Worm (Caenorhabditis elegans): ENCODE data around the gene F49F1.15.

- no peak for TF ChIP-seq alr-1 (tag; optimal IDR thresholded peaks at IDR 0.05)
- no peak for TF ChIP-seq lin-13 (GFP tag; optimal IDR thresholded peaks at IDR 0.05)
- no peak for TF ChIP-seq egl-27 (tag; optimal IDR thresholded peaks at IDR 0.05)
- TF ChIP-seq nhr-25 (tag; optimal IDR thresholded peaks at IDR 0.05): no peak
- no peak for TF ChIP-seq gmeb-1 (tag; optimal IDR thresholded peaks at IDR 0.05)
- TF ChIP-seq nhr-23 (tag; optimal IDR thresholded peaks at IDR 0.05): no peak
- TF ChIP-seq nhr-12 (tag; optimal IDR thresholded peaks at IDR 0.05): no peak
- TF ChIP-seq ZK546.5 (tag; optimal IDR thresholded peaks at IDR 0.05): no peak
- no peak for TF ChIP-seq mab-5 (tag; optimal IDR thresholded peaks at IDR 0.05)
- TF ChIP-seq elt-3 (tag; optimal IDR thresholded peaks at IDR 0.05): no peak
- TF ChIP-seq fos-1 (tag; optimal IDR thresholded peaks at IDR 0.05): no peak
Observed at ce11 chrIV:4085787-4086262, 28.6 kb downstream of the F49F1.15 start, which contains the start of gene C35B1.2.

Measured in whole organism, L2 larva.